Worm (Caenorhabditis elegans) whole organism, L3 larva: ENCODE measurements around the gene chil-3.

Experiments used
- aly-2 ChIP-seq: fragments of 150-350 bp; optimal IDR thresholded peaks from 2 replicates; lab custom pipeline; 2014; ENCODE audit warnings: missing biosample characterization, missing genetic modification characterization
- daf-12 ChIP-seq: fragments of 150-350 bp; optimal IDR thresholded peaks from 2 replicates; lab custom pipeline; 2014; ENCODE audit warnings: missing biosample characterization, missing genetic modification reagents, missing genetic modification characterization
- elt-2 ChIP-seq: sonication (generic microtip); optimal IDR thresholded peaks from 2 replicates; lab custom pipeline; 2016; ENCODE audit warnings: missing genetic modification reagents, mild to moderate bottlenecking, missing genetic modification characterization, missing compliant biosample characterization
- lin-39 ChIP-seq: fragments of 150-350 bp; optimal IDR thresholded peaks from 2 replicates; lab custom pipeline; 2018; ENCODE audit warnings: missing biosample characterization, missing genetic modification reagents, missing genetic modification characterization
- nhr-11 ChIP-seq: fragments of 150-350 bp; optimal IDR thresholded peaks from 2 replicates; lab custom pipeline; 2014; ENCODE audit warnings: missing biosample characterization, missing genetic modification characterization
- nhr-237 ChIP-seq: fragments of 150-350 bp; optimal IDR thresholded peaks from 2 replicates; lab custom pipeline; 2014; ENCODE audit warnings: missing biosample characterization, missing genetic modification characterization
- nhr-28 ChIP-seq: fragments of 150-350 bp; optimal IDR thresholded peaks from 2 replicates; lab custom pipeline; 2014; ENCODE audit warnings: missing biosample characterization, missing genetic modification characterization
- pqm-1 ChIP-seq: fragments of 150-350 bp; optimal IDR thresholded peaks from 2 replicates; lab custom pipeline; 2017; ENCODE audit warnings: missing biosample characterization, missing genetic modification characterization, inconsistent platforms
- zag-1 ChIP-seq: fragments of 150-350 bp; optimal IDR thresholded peaks from 2 replicates; lab custom pipeline; 2014; ENCODE audit warnings: missing biosample characterization, missing genetic modification characterization
- ztf-11 ChIP-seq: fragments of 150-350 bp; optimal IDR thresholded peaks from 2 replicates; lab custom pipeline; 2014; ENCODE audit warnings: missing biosample characterization, missing genetic modification characterization

- TF ChIP-seq nhr-11 (tag; lab: Kevin White, UChicago) (no peak), daf-12 (tag; lab: Kevin White, UChicago) (no peak), lin-39 (tag; lab: Kevin White, UChicago) (no peak), nhr-237 (no peak), ztf-11 (tag; lab: Kevin White, UChicago) (no peak), pqm-1 (tag; lab: Kevin White, UChicago) (no peak), elt-2 (tag; lab: Kevin White, UChicago) (no peak), nhr-28 (tag; lab: Kevin White, UChicago) (no peak), aly-2 (tag; lab: Kevin White, UChicago) (no peak), zag-1 (no peak)
Measured at ce11 chrII:9904459-9904858, 43.2 kb upstream of the chil-3 start.
